Fruit fly (Drosophila melanogaster) whole organism, wandering third instar larva: ENCODE measurements around the gene SpdS.

Experiments
- Abd-B ChIP-seq: fragments of >200 bp; optimal IDR thresholded peaks from 2 replicates; lab custom pipeline; 2017; ENCODE audit warnings: missing biosample characterization, missing genetic modification characterization
- CG32264 ChIP-seq: fragments of 200-800 bp; sonication (Bioruptor generic); optimal IDR thresholded peaks from 2 replicates; lab custom pipeline; 2016; ENCODE audit warnings: missing biosample characterization, missing genetic modification characterization
- CrebA ChIP-seq: fragments of 200-800 bp; sonication (Bioruptor generic); optimal IDR thresholded peaks from 2 replicates; lab custom pipeline; 2016; ENCODE audit warnings: missing biosample characterization, mild to moderate bottlenecking, missing genetic modification characterization, borderline replicate concordance
- Dfd ChIP-seq: fragments of >200 bp; optimal IDR thresholded peaks from 2 replicates; lab custom pipeline; 2017; ENCODE audit warnings: missing biosample characterization, missing genetic modification characterization
- Dif ChIP-seq: fragments of 200-275, 200-300 bp; sonication (Bioruptor generic); optimal IDR thresholded peaks from 2 replicates; lab custom pipeline; 2018; ENCODE audit warnings: missing biosample characterization, missing genetic modification characterization; ENCODE audit not compliant: partially characterized antibody
- HLH106 ChIP-seq: fragments of 200-800 bp; optimal IDR thresholded peaks from 3 replicates; lab custom pipeline; 2019; ENCODE audit warnings: missing biosample characterization, mild to moderate bottlenecking, missing genetic modification characterization, moderate library complexity
- Hnf4 ChIP-seq: fragments of 200-800 bp; sonication (Bioruptor generic); optimal IDR thresholded peaks from 2 replicates; lab custom pipeline; 2016; ENCODE audit warnings: missing biosample characterization, mild to moderate bottlenecking, missing genetic modification characterization
- Hr78 ChIP-seq: fragments of >200 bp; optimal IDR thresholded peaks from 2 replicates; lab custom pipeline; 2017; ENCODE audit warnings: missing biosample characterization, missing genetic modification characterization
- Hr83 ChIP-seq: fragments of 200-300 bp; sonication (Bioruptor generic); optimal IDR thresholded peaks from 2 replicates; lab custom pipeline; 2016; ENCODE audit warnings: missing biosample characterization, mild to moderate bottlenecking, missing genetic modification characterization, moderate library complexity; ENCODE audit not compliant: poor library complexity, severe bottlenecking
- Jra ChIP-seq: sonication (Bioruptor generic); optimal IDR thresholded peaks from 2 replicates; lab custom pipeline; 2016; ENCODE audit warnings: missing biosample characterization, missing genetic modification characterization
- Mio ChIP-seq: sonication (Bioruptor generic); optimal IDR thresholded peaks from 2 replicates; lab custom pipeline; 2016; ENCODE audit warnings: missing biosample characterization, missing genetic modification characterization
- N ChIP-seq: fragments of >200 bp; optimal IDR thresholded peaks from 2 replicates; lab custom pipeline; 2018; ENCODE audit warnings: missing biosample characterization, missing external identifiers, missing genetic modification characterization
- OdsH ChIP-seq: fragments of 200-800 bp; sonication (Bioruptor generic); optimal IDR thresholded peaks from 2 replicates; lab custom pipeline; 2016; ENCODE audit warnings: missing biosample characterization, mild to moderate bottlenecking, missing genetic modification characterization
- Rel ChIP-seq, 2 experiments: fragments of 200-800 bp; sonication (Bioruptor generic) in 1 of 2; optimal IDR thresholded peaks; 2 replicates in 1 of 2; 3 replicates in 1 of 2; lab custom pipeline; 2016 to 2019; ENCODE audit warnings: mild to moderate bottlenecking in 2 of 2, missing biosample characterization in 2 of 2, missing genetic modification characterization in 2 of 2, moderate library complexity in 1 of 2
- Sp1 ChIP-seq: fragments of 200-800 bp; sonication (Bioruptor generic); optimal IDR thresholded peaks from 3 replicates; lab custom pipeline; 2019; ENCODE audit warnings: missing biosample characterization, mild to moderate bottlenecking, missing genetic modification characterization, moderate library complexity
- Vsx2 ChIP-seq: fragments of 200-300, 225-300 bp; sonication (Bioruptor generic); optimal IDR thresholded peaks from 2 replicates; lab custom pipeline; 2018; ENCODE audit warnings: missing biosample characterization, missing genetic modification characterization; ENCODE audit not compliant: partially characterized antibody
- br ChIP-seq: fragments of 200-800 bp; sonication (Bioruptor generic); optimal IDR thresholded peaks from 2 replicates; lab custom pipeline; 2016; ENCODE audit warnings: missing biosample characterization, missing genetic modification characterization
- dmrt93B ChIP-seq: fragments of 200-800 bp; sonication (Bioruptor generic); optimal IDR thresholded peaks from 2 replicates; lab custom pipeline; 2018; ENCODE audit warnings: missing biosample characterization, mild to moderate bottlenecking, missing genetic modification characterization
- dsf ChIP-seq: sonication (Bioruptor generic); optimal IDR thresholded peaks from 2 replicates; lab custom pipeline; 2016; ENCODE audit warnings: missing biosample characterization, missing genetic modification characterization, borderline replicate concordance
- ey ChIP-seq: fragments of 200-800 bp; sonication (Bioruptor generic); optimal IDR thresholded peaks from 2 replicates; lab custom pipeline; 2016; ENCODE audit warnings: missing biosample characterization, missing genetic modification characterization
- foxo ChIP-seq, 2 experiments: fragments of 200-800 bp; sonication (Bioruptor generic); optimal IDR thresholded peaks; 2 replicates in 1 of 2; 3 replicates in 1 of 2; lab custom pipeline; 2016 to 2017; ENCODE audit warnings: missing biosample characterization in 2 of 2, missing genetic modification characterization in 2 of 2
- fru ChIP-seq: fragments of 200-800 bp; sonication (Bioruptor generic); optimal IDR thresholded peaks from 3 replicates; lab custom pipeline; 2016; ENCODE audit warnings: missing biosample characterization, mild to moderate bottlenecking, missing genetic modification characterization
- h ChIP-seq: fragments of 200-800 bp; sonication (Bioruptor generic); optimal IDR thresholded peaks from 3 replicates; lab custom pipeline; 2016; ENCODE audit warnings: missing biosample characterization, mild to moderate bottlenecking, missing genetic modification characterization
- jim ChIP-seq: fragments of 175-275, 200-325 bp; sonication (Bioruptor generic); optimal IDR thresholded peaks from 2 replicates; lab custom pipeline; 2016; ENCODE audit warnings: missing biosample characterization, mild to moderate bottlenecking, missing genetic modification characterization
- lola ChIP-seq: fragments of >200 bp; optimal IDR thresholded peaks from 2 replicates; lab custom pipeline; 2017; ENCODE audit warnings: missing biosample characterization, missing genetic modification characterization
- pan ChIP-seq: fragments of >200 bp; optimal IDR thresholded peaks from 2 replicates; lab custom pipeline; 2017
- psq ChIP-seq: fragments of 200-800 bp; sonication (Bioruptor generic); optimal IDR thresholded peaks from 3 replicates; lab custom pipeline; 2017; ENCODE audit warnings: missing biosample characterization, mild to moderate bottlenecking, missing genetic modification characterization, moderate library complexity
- rgr ChIP-seq: fragments of 200-800 bp; sonication (Bioruptor generic); optimal IDR thresholded peaks from 3 replicates; lab custom pipeline; 2016; ENCODE audit warnings: missing biosample characterization, mild to moderate bottlenecking, missing genetic modification characterization
- sv ChIP-seq: fragments of 200-800 bp; sonication (Bioruptor generic); optimal IDR thresholded peaks from 3 replicates; lab custom pipeline; 2016; ENCODE audit warnings: missing biosample characterization, missing genetic modification characterization
- tai ChIP-seq: sonication (Bioruptor generic); optimal IDR thresholded peaks from 2 replicates; lab custom pipeline; 2016; ENCODE audit warnings: missing biosample characterization, missing genetic modification characterization
- usp ChIP-seq: fragments of >200 bp; optimal IDR thresholded peaks from 2 replicates; lab custom pipeline; 2017; ENCODE audit warnings: missing biosample characterization, missing genetic modification characterization
- woc ChIP-seq: sonication (Bioruptor generic); optimal IDR thresholded peaks from 2 replicates; lab custom pipeline; 2016; ENCODE audit warnings: missing biosample characterization, mild to moderate bottlenecking, missing genetic modification characterization

SpdS gene

DNA sequence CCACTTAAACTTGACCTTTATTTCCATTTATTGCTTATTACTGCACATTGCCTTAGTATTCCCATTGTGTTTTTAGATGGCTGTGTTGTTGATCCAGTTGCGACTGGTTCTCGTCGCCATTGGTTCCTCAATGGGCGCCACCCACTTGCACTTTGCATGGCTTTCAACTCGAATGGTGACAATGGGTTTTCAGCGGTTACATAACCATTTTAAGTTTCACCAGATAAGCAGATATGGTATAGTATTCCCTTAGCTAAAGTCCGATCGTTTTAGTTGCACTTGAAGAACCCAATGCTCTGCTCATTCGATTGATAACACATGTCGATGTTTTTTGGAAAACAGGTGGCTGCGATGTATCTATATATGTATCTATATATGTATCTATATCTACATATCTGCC is 29.5 kb upstream of the SpdS start:
- TF ChIP-seq rgr (GFP tag; lab: Kevin White, UChicago) (no peak), OdsH (GFP tag; lab: Kevin White, UChicago) (no peak), woc (no peak), foxo (GFP tag; optimal IDR thresholded peaks at IDR 0.05; lab: Kevin White, UChicago) (no peak), Hr83 (GFP tag; lab: Kevin White, UChicago) (peak; percentile 39), pan (lab: Kevin White, UChicago) (no peak), Hr78 (GFP tag; lab: Kevin White, UChicago) (no peak)

DNA sequence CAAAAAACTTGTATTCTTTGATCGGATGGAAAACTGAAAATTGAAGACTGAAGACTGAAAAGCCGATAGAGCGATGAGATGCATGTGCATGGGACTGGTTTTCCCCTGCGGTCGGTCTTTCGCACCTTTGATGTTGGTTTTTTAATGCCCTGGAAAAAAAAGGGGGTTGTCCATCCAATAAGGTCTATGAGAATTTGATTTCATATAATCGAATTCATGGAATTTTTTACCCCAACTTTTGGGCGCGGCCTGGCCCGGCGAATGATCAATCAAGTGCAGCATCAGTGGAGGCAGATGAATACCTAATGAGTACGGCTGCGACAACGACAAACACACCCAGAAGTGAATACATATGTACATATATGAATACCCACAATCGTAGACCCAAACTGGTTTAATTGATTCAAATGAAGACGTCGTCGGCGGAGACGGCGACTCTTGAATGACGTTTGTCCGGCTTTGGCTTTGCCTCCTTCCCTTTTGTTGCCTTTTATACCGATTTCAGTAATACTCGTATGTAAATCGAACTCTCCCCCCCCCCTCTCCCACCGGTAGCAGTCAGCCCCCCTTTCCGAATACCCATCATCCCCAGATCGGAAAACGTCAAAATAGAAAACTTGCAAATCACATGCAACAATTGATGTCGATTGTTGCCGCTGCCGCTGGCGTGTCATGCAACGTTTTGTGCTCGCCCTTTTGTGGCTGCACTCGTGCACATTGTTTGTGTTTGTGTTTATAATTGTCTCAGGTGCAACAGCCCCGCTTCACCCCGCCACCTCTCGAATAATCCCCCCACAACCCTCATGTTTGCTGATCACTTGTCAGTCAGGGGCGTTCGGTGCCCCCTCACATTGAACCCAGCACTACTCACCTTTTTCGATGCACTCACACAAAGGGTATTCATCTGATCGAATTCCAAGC is 28.2 kb upstream of the SpdS start:
- TF ChIP-seq h (GFP tag; lab: Kevin White, UChicago) (no peak), Jra (GFP tag; lab: Kevin White, UChicago) (no peak), N (GFP tag; lab: Kevin White, UChicago) (no peak), usp (GFP tag; lab: Kevin White, UChicago) (no peak), Dfd (no peak), Abd-B (GFP tag; lab: Kevin White, UChicago) (no peak), Sp1 (GFP tag; lab: Kevin White, UChicago) (no peak), foxo (GFP tag; optimal IDR thresholded peaks at IDR 0.05; lab: Kevin White, UChicago) (no peak), pan (lab: Kevin White, UChicago) (no peak)

DNA sequence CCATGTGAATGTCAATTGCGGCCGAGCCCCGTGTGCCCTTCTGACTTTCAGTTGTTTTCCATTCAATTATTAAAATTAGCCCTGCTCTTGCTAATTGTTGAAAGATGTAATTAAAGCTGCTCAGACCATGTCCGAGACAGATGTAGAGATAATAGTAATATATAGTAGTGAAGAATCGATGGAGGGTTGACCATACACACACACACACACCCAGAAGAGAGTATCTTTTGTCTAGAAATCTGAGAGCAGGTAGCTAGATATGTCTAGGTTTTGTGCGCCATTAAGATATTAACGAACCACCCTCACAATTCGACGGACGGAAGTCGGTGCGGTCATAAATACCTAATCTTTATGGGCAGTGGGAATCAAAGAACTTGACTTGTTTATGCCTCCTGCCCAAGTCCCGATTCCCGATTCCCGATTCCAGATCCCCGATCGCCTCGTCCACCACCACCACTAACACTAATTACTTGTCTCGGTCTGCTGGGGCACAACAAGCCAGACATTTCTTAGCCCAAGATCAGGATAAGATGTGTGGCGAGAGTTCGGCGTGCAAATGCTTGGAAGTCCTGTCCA is 26.9 kb upstream of the SpdS start:
- TF ChIP-seq Jra (GFP tag; lab: Kevin White, UChicago) (no peak), pan (lab: Kevin White, UChicago) (no peak), Sp1 (GFP tag; lab: Kevin White, UChicago) (no peak), br (GFP tag; lab: Kevin White, UChicago) (no peak), N (GFP tag; lab: Kevin White, UChicago) (no peak), Dif (GFP tag; lab: Kevin White, UChicago) (no peak), woc (no peak), Hr83 (GFP tag; lab: Kevin White, UChicago) (no peak), ey (no peak), lola (GFP tag; lab: Kevin White, UChicago) (no peak), usp (GFP tag; lab: Kevin White, UChicago) (no peak), Hnf4 (GFP tag; lab: Kevin White, UChicago) (no peak), tai (GFP tag; lab: Kevin White, UChicago) (no peak), CG32264 (no peak), Vsx2 (GFP tag; lab: Kevin White, UChicago) (no peak), dmrt93B (GFP tag; lab: Kevin White, UChicago) (no peak), Rel (GFP tag; optimal IDR thresholded peaks at IDR 0.05; lab: Kevin White, UChicago) (no peak), Rel (tag; optimal IDR thresholded peaks at IDR 0.05; lab: Kevin White, UChicago) (no peak)

DNA sequence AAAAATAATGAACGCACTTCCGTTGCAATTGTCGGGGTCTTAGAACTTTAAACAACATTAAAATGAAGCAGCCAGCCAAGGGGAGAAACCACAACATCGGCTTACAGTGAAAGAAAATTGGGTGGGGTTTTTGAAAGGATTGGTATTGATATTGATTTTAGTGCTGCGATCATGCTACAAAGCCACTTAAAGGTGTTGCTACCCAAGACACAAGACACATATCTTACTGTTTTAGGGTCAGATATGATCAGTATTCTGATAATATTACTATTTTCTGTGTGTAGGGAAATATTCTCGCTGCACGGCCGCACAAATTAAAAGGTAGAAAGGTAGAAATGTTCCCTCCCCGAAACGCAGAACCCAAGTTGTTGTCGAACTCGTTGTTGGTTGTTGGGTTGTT is 26.4 kb upstream of the SpdS start:
- TF ChIP-seq jim (no peak), Sp1 (GFP tag; lab: Kevin White, UChicago) (no peak), ey (peak; percentile 23), psq (GFP tag; lab: Kevin White, UChicago) (no peak), lola (GFP tag; lab: Kevin White, UChicago) (no peak), dmrt93B (GFP tag; lab: Kevin White, UChicago) (no peak), h (GFP tag; lab: Kevin White, UChicago) (peak; percentile 33), OdsH (GFP tag; lab: Kevin White, UChicago) (no peak), sv (GFP tag; lab: Kevin White, UChicago) (no peak), CrebA (GFP tag; lab: Kevin White, UChicago) (no peak), Hnf4 (GFP tag; lab: Kevin White, UChicago) (no peak), br (GFP tag; lab: Kevin White, UChicago) (peak; percentile 21), Rel (GFP tag; optimal IDR thresholded peaks at IDR 0.05; lab: Kevin White, UChicago) (no peak), Rel (tag; optimal IDR thresholded peaks at IDR 0.05; lab: Kevin White, UChicago) (no peak), HLH106 (peak; percentile 6), tai (GFP tag; lab: Kevin White, UChicago) (no peak), Dfd (no peak), rgr (GFP tag; lab: Kevin White, UChicago) (peak; percentile 9), Dif (GFP tag; lab: Kevin White, UChicago) (no peak), Jra (GFP tag; lab: Kevin White, UChicago) (no peak), dsf (no peak), foxo (GFP tag; optimal IDR thresholded peaks at IDR 0.05; lab: Kevin White, UChicago) (peak in 1 of 2 experiments; percentile 37), Mio (no peak), fru (peak; percentile 40)
